Fruit fly (Drosophila melanogaster): ENCODE measurements around the gene CG43783.

DNA sequence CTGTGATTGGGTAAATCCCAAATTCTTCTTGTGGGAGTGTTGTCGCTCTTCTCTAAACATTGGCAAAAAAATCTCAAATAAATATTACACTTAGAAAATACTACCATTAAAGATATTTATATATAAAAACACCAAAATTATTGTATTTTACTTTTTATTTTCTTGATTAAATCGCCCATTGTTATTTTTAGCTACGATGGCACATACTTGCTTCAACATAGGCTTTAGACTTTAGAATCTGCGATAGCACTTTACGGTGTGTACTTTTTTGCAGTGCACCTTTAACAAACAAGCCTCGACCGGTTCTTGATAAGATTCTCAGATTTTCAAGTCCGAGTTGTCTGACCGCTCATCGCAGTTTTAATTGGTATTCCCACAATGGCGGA lies 569 bp upstream of the CG43783 start, which contains the start of gene GNBP3:
- TF ChIP-seq CG8478 (optimal IDR thresholded peaks at IDR 0.05) = no peak
- TF ChIP-seq EcR (GFP tag; optimal IDR thresholded peaks at IDR 0.05) = no peak
- no peak for TF ChIP-seq Dll (optimal IDR thresholded peaks at IDR 0.05)

Data from whole organism.